Fruit fly (Drosophila melanogaster): Measurements from ENCODE around the gene CG43783.

The CG43783 gene

DNA sequence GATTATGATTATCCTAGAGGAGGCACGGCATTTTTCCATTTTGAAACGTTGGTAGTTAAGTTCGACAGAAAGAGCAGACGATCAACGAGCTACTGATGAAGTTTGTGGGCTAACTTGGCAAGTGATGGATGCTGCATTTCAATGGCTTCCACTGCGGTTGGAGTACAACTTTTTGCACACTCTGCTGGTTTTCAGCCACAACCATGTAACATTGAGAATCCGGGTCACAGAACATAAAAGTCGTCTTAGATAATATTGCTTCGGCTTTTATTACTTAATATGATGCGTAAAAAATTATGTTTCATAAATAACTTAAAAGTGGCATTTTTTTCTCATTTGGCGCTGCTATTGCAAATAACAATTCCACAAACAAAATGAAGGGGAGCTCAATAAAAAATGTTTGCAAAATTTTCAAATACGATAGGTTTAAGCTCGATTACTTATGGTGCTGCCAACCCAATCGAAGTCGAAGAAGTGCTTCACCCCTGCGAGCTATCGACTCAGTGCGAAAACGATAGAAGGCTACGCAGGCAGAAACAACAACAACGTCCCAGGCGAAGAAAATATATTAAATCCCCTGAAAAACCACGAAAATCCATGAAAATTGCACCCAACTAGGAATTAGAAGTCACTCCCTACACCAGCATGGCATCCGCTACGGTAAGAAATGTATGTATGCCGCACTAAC lies 12.4 kb upstream of the CG43783 start, which contains the start of the genes CG5653 and CG5021 (continued):
- TF ChIP-seq CG4404 (GFP tag; IDR thresholded peaks at IDR 0.05) = no peak
- TF ChIP-seq CG7928 (GFP tag; optimal IDR thresholded peaks at IDR 0.05) = peak; percentile 93
- no peak for TF ChIP-seq inv (GFP tag; IDR thresholded peaks at IDR 0.05; ENCODE audit: partially characterized antibody)
- TF ChIP-seq Atf6 (GFP tag; IDR thresholded peaks at IDR 0.05) = no peak
- no peak for TF ChIP-seq pho (GFP tag; optimal IDR thresholded peaks at IDR 0.05)
- TF ChIP-seq Myb (GFP tag; optimal IDR thresholded peaks at IDR 0.05) = peak; percentile 68
- peak; percentile 75; the same call in 2 of the 3 replicates for TF ChIP-seq CG6791 (GFP tag; IDR thresholded peaks at IDR 0.05; ENCODE audit: partially characterized antibody)
- TF ChIP-seq CG3847 (GFP tag; IDR thresholded peaks at IDR 0.05) = peak; percentile 59
- no peak for TF ChIP-seq gcm2 (GFP tag; optimal IDR thresholded peaks at IDR 0.05)
- TF ChIP-seq Opbp (GFP tag; IDR thresholded peaks at IDR 0.05; ENCODE audit: partially characterized antibody) = peak; percentile 63; the same call in 2 of the 3 replicates
- peak; percentile 68 for TF ChIP-seq CG7963 (GFP tag; IDR thresholded peaks at IDR 0.05; ENCODE audit: partially characterized antibody)
- no peak for TF ChIP-seq toy (GFP tag; IDR thresholded peaks at IDR 0.05)
- TF ChIP-seq CG18619 (GFP tag; optimal IDR thresholded peaks at IDR 0.05) = no peak
- TF ChIP-seq CG12659 (GFP tag; optimal IDR thresholded peaks at IDR 0.05) = peak; percentile 22
- no peak for TF ChIP-seq CG11085 (GFP tag; IDR thresholded peaks at IDR 0.05)
- no peak for TF ChIP-seq D19A (tag; optimal IDR thresholded peaks at IDR 0.05)
- TF ChIP-seq Side (GFP tag; optimal IDR thresholded peaks at IDR 0.05) = no peak
- TF ChIP-seq Med (GFP tag) = peak; percentile 24
- TF ChIP-seq stc (GFP tag; IDR thresholded peaks at IDR 0.05) = no peak

DNA sequence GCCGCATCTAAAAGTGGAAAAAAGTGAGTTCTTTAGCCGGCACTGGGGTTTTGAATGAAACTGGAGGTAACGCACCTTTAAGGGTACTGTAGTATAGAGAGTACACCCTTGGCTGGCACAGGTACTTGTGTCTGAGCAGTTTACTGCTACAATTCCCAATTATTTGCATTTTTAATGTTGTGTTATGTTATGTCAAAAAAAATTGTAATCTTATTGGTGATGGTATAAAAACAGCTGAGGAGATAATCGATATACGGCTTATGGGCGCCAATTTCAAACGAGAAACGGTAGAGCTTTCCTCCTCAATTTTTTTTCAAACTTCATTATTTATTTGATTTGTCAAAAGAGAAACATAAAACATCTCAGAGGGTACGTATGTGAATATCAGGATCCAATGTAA lies 10.4 kb upstream of the CG43783 start, which contains the start of gene ValRS-m:
ValRS-m (minus strand) TSS at position 312 of the 400 bp plus-strand sequence.
- no peak for TF ChIP-seq Ets97D (GFP tag; optimal IDR thresholded peaks at IDR 0.05)
- peak in 1 of 2 experiments; percentile 73 for TF ChIP-seq Pdp1 (GFP tag; optimal IDR thresholded peaks at IDR 0.05)
- 0 out of 4 replicates have a peak, but pooled peaks have one; percentile 40 for TF ChIP-seq chinmo (GFP tag; IDR thresholded peaks at IDR 0.05; ENCODE audit: partially characterized antibody)
- TF ChIP-seq az2 (GFP tag; optimal IDR thresholded peaks at IDR 0.05) = no peak
- no peak for TF ChIP-seq Antp (GFP tag; optimal IDR thresholded peaks at IDR 0.05)
- TF ChIP-seq Dp (GFP tag; optimal IDR thresholded peaks at IDR 0.05) = peak; percentile 79
- TF ChIP-seq BEAF-32 (GFP tag; optimal IDR thresholded peaks at IDR 0.05) = peak; percentile 3
- no peak for TF ChIP-seq pho (GFP tag; optimal IDR thresholded peaks at IDR 0.05)
- peak in 1 of 2 experiments; percentile 80 for TF ChIP-seq crp (GFP tag; optimal IDR thresholded peaks at IDR 0.05)
- TF ChIP-seq MBD-R2 (GFP tag; IDR thresholded peaks at IDR 0.05) = peak; percentile 42
- 0 out of 2 replicates have a peak, but pooled peaks have one; percentile 20 for TF ChIP-seq unc-4 (GFP tag; IDR thresholded peaks at IDR 0.05; ENCODE audit: partially characterized antibody)
- TF ChIP-seq Atf6 (GFP tag; IDR thresholded peaks at IDR 0.05) = no peak
- TF ChIP-seq bbx (GFP tag; IDR thresholded peaks at IDR 0.05; ENCODE audit: partially characterized antibody) = peak; percentile 53; the same call in 1 of the 2 replicates
- peak; percentile 47 for TF ChIP-seq Sry-δ (GFP tag; optimal IDR thresholded peaks at IDR 0.05)
- peak; percentile 86 for TF ChIP-seq E2f2 (GFP tag; IDR thresholded peaks at IDR 0.05)
- peak; percentile 6 for TF ChIP-seq pzg (GFP tag; optimal IDR thresholded peaks at IDR 0.05)
- 0 out of 4 replicates have a peak, but pooled peaks have one; percentile 40 for TF ChIP-seq Dll (GFP tag; IDR thresholded peaks at IDR 0.05; ENCODE audit: partially characterized antibody)
- peak; percentile 36 for TF ChIP-seq trem (tag; optimal IDR thresholded peaks at IDR 0.05)
- peak; percentile 41 for TF ChIP-seq CG13287 (GFP tag; IDR thresholded peaks at IDR 0.05; ENCODE audit: partially characterized antibody)
- TF ChIP-seq Dref (GFP tag; IDR thresholded peaks at IDR 0.05) = peak; percentile 57

All from whole organism, embryonic.